Worm (Caenorhabditis elegans): ENCODE data around the gene Y69H2.9.

Y69H2.9 gene

ce11 chrV:18721873-18722272 is 20.5 kb downstream of the Y69H2.9 start:
- TF ChIP-seq pha-4 (tag; optimal IDR thresholded peaks at IDR 0.05) (no peak), Y67H2A.10 (GFP tag; conservative IDR thresholded peaks at IDR 0.05) (no peak), snpc-3.4 (tag; optimal IDR thresholded peaks at IDR 0.05) (no peak), F37B4.10 (GFP tag; IDR thresholded peaks at IDR 0.05) (no peak), cebp-2 (GFP tag; IDR thresholded peaks at IDR 0.05) (no peak), Y53F4B.3 (GFP tag; IDR thresholded peaks at IDR 0.05) (no peak), cebp-1 (GFP tag; IDR thresholded peaks at IDR 0.05) (no peak), cebp-1 (tag; optimal IDR thresholded peaks at IDR 0.05) (no peak), egl-44 (GFP tag; IDR thresholded peaks at IDR 0.05) (no peak), lsy-27 (tag; optimal IDR thresholded peaks at IDR 0.05; ENCODE audit: borderline replicate concordance, insufficient read depth) (no peak), F57A8.1 (GFP tag; optimal IDR thresholded peaks at IDR 0.05) (no peak), madf-3 (GFP tag; IDR thresholded peaks at IDR 0.05) (no peak), gei-17 (GFP tag; optimal IDR thresholded peaks at IDR 0.05) (no peak), hlh-26 (GFP tag; conservative IDR thresholded peaks at IDR 0.05) (no peak), zfh-2 (GFP tag; conservative IDR thresholded peaks at IDR 0.05) (no peak), K11D2.4 (GFP tag; IDR thresholded peaks at IDR 0.05) (no peak), F52B5.7 (tag; optimal IDR thresholded peaks at IDR 0.05) (no peak)

DNA sequence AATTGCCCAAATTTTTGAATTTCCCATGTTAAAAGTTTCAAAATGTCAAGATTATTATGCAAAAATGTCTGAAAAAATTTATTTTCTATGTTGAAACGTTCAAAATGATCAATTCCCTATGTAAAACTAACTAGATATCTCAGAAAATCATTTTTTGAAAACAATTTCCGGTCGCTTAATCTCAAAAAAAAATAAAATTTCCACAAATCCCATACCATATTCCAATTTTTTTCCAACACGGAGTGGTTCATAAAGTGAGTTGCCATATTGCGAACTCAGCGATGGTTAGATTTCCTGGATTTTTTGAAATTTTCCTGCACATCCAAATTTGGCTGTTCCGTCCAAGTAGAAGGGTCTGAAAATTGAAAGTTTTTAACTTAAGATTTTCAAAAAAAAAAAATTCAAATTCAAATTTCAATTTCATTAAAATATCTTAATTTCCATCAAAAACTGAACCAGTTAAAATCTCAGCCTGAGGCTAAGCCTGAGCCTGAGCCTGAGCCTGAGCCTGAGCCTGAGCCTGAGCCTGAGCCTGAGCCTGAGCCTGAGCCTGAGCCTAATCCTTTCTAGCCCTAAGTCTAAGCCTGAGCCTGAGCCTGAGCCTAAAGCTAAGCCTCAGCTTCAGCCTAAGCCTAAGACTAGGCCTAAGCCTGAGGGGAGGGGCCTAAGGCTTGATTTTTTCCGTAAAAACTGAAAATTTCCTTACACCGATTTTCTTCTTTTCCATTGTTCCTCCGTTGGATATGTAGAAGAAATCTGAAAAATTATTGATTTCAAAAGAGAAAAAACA is 21.4 kb downstream of the Y69H2.9 start:
- TF ChIP-seq lin-35 (GFP tag; optimal IDR thresholded peaks at IDR 0.05) (no peak), dpff-1 (tag; optimal IDR thresholded peaks at IDR 0.05) (no peak), hlh-26 (GFP tag; conservative IDR thresholded peaks at IDR 0.05) (no peak), akir-1 (GFP tag; optimal IDR thresholded peaks at IDR 0.05) (no peak), madf-8 (GFP tag; conservative IDR thresholded peaks at IDR 0.05) (no peak), snpc-3.4 (tag; optimal IDR thresholded peaks at IDR 0.05) (no peak), B0261.1 (tag; optimal IDR thresholded peaks at IDR 0.05) (no peak), ZK185.1 (tag; optimal IDR thresholded peaks at IDR 0.05; ENCODE audit: poor library complexity, severe bottlenecking) (no peak), him-1 (tag; optimal IDR thresholded peaks at IDR 0.05) (no peak), mcd-1 (GFP tag; IDR thresholded peaks at IDR 0.05) (no peak), B0035.1 (tag; optimal IDR thresholded peaks at IDR 0.05) (no peak), die-1 (tag; optimal IDR thresholded peaks at IDR 0.05) (no peak), ceh-91 (GFP tag; IDR thresholded peaks at IDR 0.05) (no peak), athp-1 (tag; optimal IDR thresholded peaks at IDR 0.05) (no peak), xnd-1 (tag; optimal IDR thresholded peaks at IDR 0.05) (no peak)

ce11 chrV:18723604-18724003 is 22.3 kb downstream of the Y69H2.9 start:
- TF ChIP-seq hmg-1.2 (GFP tag; IDR thresholded peaks at IDR 0.05) (peak; percentile 99), F23B12.7 (tag; optimal IDR thresholded peaks at IDR 0.05; ENCODE audit: insufficient read depth) (peak; percentile 49), lin-35 (GFP tag; optimal IDR thresholded peaks at IDR 0.05) (peak in 1 of 3 experiments; percentile 74), snpc-3.4 (tag; optimal IDR thresholded peaks at IDR 0.05) (peak; percentile 51), zfh-2 (GFP tag; conservative IDR thresholded peaks at IDR 0.05) (peak; percentile 71), ceh-40 (GFP tag; IDR thresholded peaks at IDR 0.05) (no peak), lin-54 (GFP tag; optimal IDR thresholded peaks at IDR 0.05) (peak; percentile 49), snpc-4 (GFP tag; optimal IDR thresholded peaks at IDR 0.05) (no peak), snpc-4 (tag; optimal IDR thresholded peaks at IDR 0.05) (peak in 3 of 4 experiments; percentile 46 to 74 (median 55)), let-526 (GFP tag; IDR thresholded peaks at IDR 0.05) (no peak)
